Fruit fly (Drosophila melanogaster) whole organism, embryonic: ENCODE results near the gene CG32425.
A peak's percentile ranks its signal among the peaks of the same experiment; 100 is the strongest.

ENCODE experiments used
- Atf3 ChIP-seq: fragments of 200-800 bp; sonication (Bioruptor generic); optimal IDR thresholded peaks from 3 replicates; lab custom pipeline; 2016; ENCODE audit warnings: missing biosample characterization, missing genetic modification characterization
- CG10366 ChIP-seq: fragments of 200-800 bp; sonication (Bioruptor generic); IDR thresholded peaks from 2 replicates; pipeline ENCODE4 v1.3.6; 2022; ENCODE audit warnings: missing biosample characterization, missing genetic modification characterization
- CG11247 ChIP-seq: fragments of 200-800 bp; sonication (Bioruptor generic); IDR thresholded peaks from 2 replicates; pipeline ENCODE4 v1.3.6; 2022; ENCODE audit warnings: missing biosample characterization, missing genetic modification characterization
- CG12942 ChIP-seq: fragments of 200-800 bp; sonication (Bioruptor generic); optimal IDR thresholded peaks from 3 replicates; lab custom pipeline; 2016; ENCODE audit warnings: missing biosample characterization, missing genetic modification characterization
- CG14860 ChIP-seq: fragments of 200-800 bp; sonication (Bioruptor generic); IDR thresholded peaks from 3 replicates; pipeline ENCODE4 v1.3.6; 2022; ENCODE audit warnings: missing biosample characterization, missing genetic modification characterization; ENCODE audit not compliant: partially characterized antibody
- CG15011 ChIP-seq: fragments of 200-800 bp; sonication (Bioruptor generic); optimal IDR thresholded peaks from 3 replicates; lab custom pipeline; 2018; ENCODE audit warnings: missing biosample characterization, mild to moderate bottlenecking, missing genetic modification characterization
- CG1602 ChIP-seq: fragments of 200-800 bp; sonication (Bioruptor generic); optimal IDR thresholded peaks from 3 replicates; lab custom pipeline; 2016; ENCODE audit warnings: missing biosample characterization, missing genetic modification characterization
- CG17829 ChIP-seq: fragments of 200-800 bp; optimal IDR thresholded peaks from 2 replicates; lab custom pipeline; 2019; ENCODE audit warnings: missing biosample characterization, mild to moderate bottlenecking, missing genetic modification characterization, moderate library complexity
- CG18011 ChIP-seq: fragments of 200-800 bp; sonication (Bioruptor generic); optimal IDR thresholded peaks from 2 replicates; lab custom pipeline; 2017; ENCODE audit warnings: missing biosample characterization, missing genetic modification characterization, mild to moderate bottlenecking, moderate library complexity, missing genotype
- CG1832 ChIP-seq: fragments of 200-800 bp; sonication (Bioruptor generic); optimal IDR thresholded peaks from 2 replicates; lab custom pipeline; 2017; ENCODE audit warnings: missing biosample characterization, mild to moderate bottlenecking, missing genetic modification characterization, inconsistent platforms
- CG3065 ChIP-seq: fragments of 200-800 bp; sonication (Bioruptor generic); optimal IDR thresholded peaks from 2 replicates; lab custom pipeline; 2016; ENCODE audit warnings: missing biosample characterization, missing genetic modification characterization
- CG3726 ChIP-seq: fragments of 200-800 bp; sonication (Bioruptor generic); IDR thresholded peaks from 3 replicates; pipeline ENCODE4, ENCODE4 v1.3.6; 2022; ENCODE audit warnings: missing biosample characterization, missing genetic modification characterization
- CG43689 ChIP-seq: fragments of 200-800 bp; sonication (Bioruptor generic); IDR thresholded peaks from 2 replicates; pipeline ENCODE4 v1.3.6; 2022; ENCODE audit warnings: missing biosample characterization, missing genetic modification characterization
- CG6854 ChIP-seq: fragments of 200-800 bp; sonication (Bioruptor generic); optimal IDR thresholded peaks from 3 replicates; lab custom pipeline; 2017; ENCODE audit warnings: missing biosample characterization, mild to moderate bottlenecking, missing genetic modification characterization
- CG7271 ChIP-seq: fragments of 200-800 bp; sonication (Bioruptor generic); optimal IDR thresholded peaks from 2 replicates; lab custom pipeline; 2018; ENCODE audit warnings: missing biosample characterization, mild to moderate bottlenecking, missing genetic modification characterization, moderate library complexity
- CG7839 ChIP-seq: fragments of 200-800 bp; sonication (Bioruptor generic); optimal IDR thresholded peaks from 3 replicates; lab custom pipeline; 2018; ENCODE audit warnings: missing biosample characterization, mild to moderate bottlenecking, missing genetic modification characterization, moderate library complexity
- CG9609 ChIP-seq: fragments of 200-800 bp; sonication (Bioruptor generic); optimal IDR thresholded peaks from 3 replicates; lab custom pipeline; 2016; ENCODE audit warnings: missing biosample characterization, missing genetic modification characterization
- Dp ChIP-seq: fragments of 200-800 bp; sonication (Bioruptor generic); optimal IDR thresholded peaks from 2 replicates; lab custom pipeline; 2018; ENCODE audit warnings: missing biosample characterization, mild to moderate bottlenecking, missing genetic modification characterization, moderate library complexity
- Drgx ChIP-seq: fragments of 200-800 bp; sonication (Bioruptor generic); IDR thresholded peaks from 2 replicates; pipeline ENCODE4 v1.3.6; 2022; ENCODE audit warnings: missing biosample characterization, missing genetic modification characterization
- GATAe ChIP-seq: fragments of 200-800 bp; sonication (Bioruptor generic); conservative IDR thresholded peaks from 2 replicates; pipeline ENCODE4 v1.3.6; 2022; ENCODE audit warnings: missing biosample characterization, missing genetic modification characterization
- H15 ChIP-seq: fragments of 200-800 bp; sonication (Bioruptor generic); IDR thresholded peaks from 3 replicates; pipeline ENCODE4 v1.3.6; 2022; ENCODE audit warnings: missing biosample characterization, missing genetic modification characterization
- HLH3B ChIP-seq: fragments of 200-800 bp; sonication (Bioruptor generic); IDR thresholded peaks from 2 replicates; pipeline ENCODE4 v1.3.6; 2022; ENCODE audit warnings: missing biosample characterization, missing genetic modification characterization
- Hmx ChIP-seq: fragments of 200-800 bp; sonication (Bioruptor generic); optimal IDR thresholded peaks from 2 replicates; lab custom pipeline; 2016; ENCODE audit warnings: missing biosample characterization, missing genetic modification characterization
- Myb ChIP-seq: fragments of 200-800 bp; sonication (Bioruptor generic); optimal IDR thresholded peaks from 2 replicates; lab custom pipeline; 2016; ENCODE audit warnings: missing biosample characterization, missing genetic modification characterization
- NfI ChIP-seq: fragments of 200-800 bp; sonication (Bioruptor generic); optimal IDR thresholded peaks from 3 replicates; lab custom pipeline; 2018; ENCODE audit warnings: missing biosample characterization, mild to moderate bottlenecking, missing genetic modification characterization, moderate library complexity
- Spps ChIP-seq: fragments of 200-800 bp; sonication (Bioruptor generic); optimal IDR thresholded peaks from 2 replicates; lab custom pipeline; 2018; ENCODE audit warnings: missing biosample characterization, mild to moderate bottlenecking, missing genetic modification characterization
- Ssrp ChIP-seq: fragments of 200-800 bp; sonication (Bioruptor generic); optimal IDR thresholded peaks from 2 replicates; lab custom pipeline; 2018; ENCODE audit warnings: missing biosample characterization, mild to moderate bottlenecking, missing genetic modification characterization, moderate library complexity
- Tbp ChIP-seq: fragments of >200 bp; optimal IDR thresholded peaks from 2 replicates; lab custom pipeline; 2018; ENCODE audit warnings: missing biosample characterization, missing genetic modification characterization
- Trl ChIP-seq, 3 experiments: fragments of >200 bp in 2 of 3; fragments of 200-800 bp in 1 of 3; sonication (Bioruptor generic) in 1 of 3; optimal IDR thresholded peaks; 2 replicates in 1 of 3; 3 replicates in 2 of 3; lab custom pipeline; 2016 to 2017; ENCODE audit warnings: missing biosample characterization in 1 of 3, missing genetic modification characterization in 1 of 3
- Usf ChIP-seq: fragments of 200-800 bp; sonication (Bioruptor generic); optimal IDR thresholded peaks from 2 replicates; lab custom pipeline; 2017; ENCODE audit warnings: missing genotype, missing biosample characterization, missing genetic modification characterization
- Xrp1 ChIP-seq: fragments of 200-800 bp; sonication (Bioruptor generic); IDR thresholded peaks from 2 replicates; pipeline ENCODE4 v1.3.6; 2022; ENCODE audit warnings: missing biosample characterization, missing genetic modification characterization
- ara ChIP-seq: fragments of 200-800 bp; sonication (Bioruptor generic); IDR thresholded peaks from 2 replicates; pipeline ENCODE4 v1.3.6; 2022; ENCODE audit warnings: missing biosample characterization, missing genetic modification characterization
- ash1 ChIP-seq: fragments of 200-800 bp; sonication (Bioruptor generic); optimal IDR thresholded peaks from 2 replicates; lab custom pipeline; 2018; ENCODE audit warnings: missing biosample characterization, mild to moderate bottlenecking, missing genetic modification characterization
- cas ChIP-seq: fragments of 200-800 bp; sonication (Bioruptor generic); IDR thresholded peaks from 2 replicates; pipeline ENCODE4 v1.3.6; 2022; ENCODE audit warnings: missing biosample characterization, missing genetic modification characterization
- chif ChIP-seq, 2 experiments: fragments of 200-800 bp; sonication (Bioruptor generic); optimal IDR thresholded peaks; 3 replicates each; lab custom pipeline; 2016; ENCODE audit warnings: missing biosample characterization in 2 of 2, missing genetic modification characterization in 2 of 2
- crc ChIP-seq: fragments of 200-800 bp; sonication (Bioruptor generic); optimal IDR thresholded peaks from 2 replicates; lab custom pipeline; 2016; ENCODE audit warnings: missing biosample characterization, missing genetic modification characterization
- danr ChIP-seq: fragments of 200-800 bp; sonication (Bioruptor generic); IDR thresholded peaks from 2 replicates; pipeline ENCODE4 v1.3.6; 2022; ENCODE audit warnings: missing biosample characterization, missing genetic modification characterization
- dpn ChIP-seq, 2 experiments: fragments of 200-800 bp; sonication (Bioruptor generic); optimal IDR thresholded peaks; 3 replicates each; lab custom pipeline; 2016; ENCODE audit warnings: missing biosample characterization in 2 of 2, missing genetic modification characterization in 2 of 2
- esg ChIP-seq: fragments of 200-800 bp; sonication (Bioruptor generic); conservative IDR thresholded peaks from 2 replicates; pipeline ENCODE4 v1.3.6; 2022; ENCODE audit warnings: missing biosample characterization, missing genetic modification characterization
- ftz-f1 ChIP-seq: fragments of 200-800 bp; sonication (Bioruptor generic); optimal IDR thresholded peaks from 2 replicates; lab custom pipeline; 2016; ENCODE audit warnings: missing biosample characterization, missing genetic modification characterization
- fu2 ChIP-seq: fragments of 200-800 bp; sonication (Bioruptor generic); optimal IDR thresholded peaks from 2 replicates; lab custom pipeline; 2016; ENCODE audit warnings: missing biosample characterization, missing genetic modification characterization
- gcm ChIP-seq: fragments of 200-800 bp; sonication (Bioruptor generic); optimal IDR thresholded peaks from 2 replicates; lab custom pipeline; 2019; ENCODE audit warnings: missing biosample characterization, mild to moderate bottlenecking, missing genetic modification characterization, moderate library complexity
- kay ChIP-seq: fragments of 200-800 bp; sonication (Bioruptor generic); optimal IDR thresholded peaks from 2 replicates; lab custom pipeline; 2016; ENCODE audit warnings: missing biosample characterization, missing genetic modification characterization
- mam ChIP-seq: fragments of 200-800 bp; sonication (Bioruptor generic); optimal IDR thresholded peaks from 3 replicates; lab custom pipeline; 2016; ENCODE audit warnings: missing biosample characterization, missing genetic modification characterization
- nau ChIP-seq: fragments of 200-800 bp; sonication (Bioruptor generic); optimal IDR thresholded peaks from 3 replicates; lab custom pipeline; 2017; ENCODE audit warnings: missing biosample characterization, mild to moderate bottlenecking, missing genetic modification characterization, missing genetic modification reagents
- pan ChIP-seq, 4 experiments: fragments of >200 bp in 3 of 4; fragments of 200-800 bp in 1 of 4; sonication (Bioruptor generic) in 1 of 4; optimal IDR thresholded peaks in 3 of 4; IDR thresholded peaks in 1 of 4; 2 replicates each; pipeline versions ENCODE4 v1.3.6 to Lab custom; 2017 to 2022; ENCODE audit warnings: missing biosample characterization in 2 of 4, missing genetic modification characterization in 2 of 4, mixed read lengths in 1 of 4
- prd ChIP-seq, 3 experiments: fragments of >200 bp in 2 of 3; fragments of 200-800 bp in 1 of 3; sonication (Bioruptor generic) in 1 of 3; optimal IDR thresholded peaks in 2 of 3; IDR thresholded peaks in 1 of 3; 2 replicates in 2 of 3; 3 replicates in 1 of 3; pipeline versions ENCODE4 v1.3.6 to Lab custom; 2017 to 2022; ENCODE audit warnings: missing biosample characterization in 1 of 3, missing genetic modification characterization in 1 of 3
- slbo ChIP-seq: fragments of 200-800 bp; sonication (Bioruptor generic); IDR thresholded peaks from 2 replicates; pipeline ENCODE4 v1.3.6; 2022; ENCODE audit warnings: missing biosample characterization, missing genetic modification characterization
- unc-4 ChIP-seq: fragments of 200-800 bp; sonication (Bioruptor generic); IDR thresholded peaks from 2 replicates; pipeline ENCODE4 v1.3.6; 2022; ENCODE audit warnings: missing biosample characterization, missing genetic modification characterization; ENCODE audit not compliant: partially characterized antibody
- zen ChIP-seq: fragments of 200-800 bp; sonication (Bioruptor generic); optimal IDR thresholded peaks from 3 replicates; lab custom pipeline; 2018; ENCODE audit warnings: missing biosample characterization, mild to moderate bottlenecking, missing genetic modification characterization, moderate library complexity

Gene CG32425

DNA sequence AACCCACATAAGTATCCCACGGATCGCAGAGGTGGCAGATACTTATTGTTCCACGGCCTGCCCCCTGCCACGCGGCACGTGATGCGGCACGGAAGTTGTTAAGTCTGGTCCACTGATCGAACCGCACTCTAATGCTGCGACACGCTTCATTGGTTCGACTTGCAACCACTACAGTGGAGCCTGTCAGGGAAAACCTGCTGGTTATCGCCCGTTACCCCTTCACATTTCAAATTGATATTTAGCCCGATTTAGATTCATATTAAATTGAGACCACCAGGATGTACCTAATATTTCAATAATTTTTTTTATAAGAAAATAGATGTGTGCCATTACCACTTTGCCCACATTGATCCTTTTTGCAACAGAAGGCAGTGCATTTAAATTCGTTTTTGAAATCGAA is 49.8 kb upstream of the CG32425 start (continued):
- no peak for TF ChIP-seq Trl (optimal IDR thresholded peaks at IDR 0.05; lab: Kevin White, UChicago)
- TF ChIP-seq Trl (GFP tag; optimal IDR thresholded peaks at IDR 0.05; lab: Kevin White, UChicago), result no peak
- 0 out of 2 replicates have a peak, but pooled peaks have one; percentile 15 for TF ChIP-seq slbo
- TF ChIP-seq Dp (GFP tag; lab: Kevin White, UChicago), result no peak
- no peak for TF ChIP-seq GATAe
- no peak for TF ChIP-seq CG7271 (tag; lab: Kevin White, UChicago)
- no peak for TF ChIP-seq CG17829
- TF ChIP-seq Spps (tag; lab: Kevin White, UChicago), result peak; percentile 34
- peak; percentile 48 for TF ChIP-seq Xrp1 (GFP tag; lab: Robert Waterston, UW)
- TF ChIP-seq Tbp (GFP tag; lab: Kevin White, UChicago), result no peak
- TF ChIP-seq HLH3B (GFP tag; lab: Robert Waterston, UW), result no peak
- TF ChIP-seq CG6854, result no peak
- TF ChIP-seq CG10366, result no peak
- no peak for TF ChIP-seq CG1832 (GFP tag; lab: Kevin White, UChicago)
- peak; percentile 17 for TF ChIP-seq mam (GFP tag; lab: Kevin White, UChicago)
- no peak for TF ChIP-seq CG43689 (GFP tag; lab: Robert Waterston, UW)
- TF ChIP-seq CG14860 (GFP tag; lab: Robert Waterston, UW), result no peak
- TF ChIP-seq gcm, result no peak
- no peak for TF ChIP-seq unc-4 (GFP tag; lab: Robert Waterston, UW)
- TF ChIP-seq CG12942, result no peak
- TF ChIP-seq kay (GFP tag; lab: Kevin White, UChicago), result no peak
- TF ChIP-seq CG1602 (GFP tag; lab: Kevin White, UChicago), result no peak
- no peak for TF ChIP-seq prd (optimal IDR thresholded peaks at IDR 0.05; lab: Kevin White, UChicago)
- TF ChIP-seq prd (GFP tag; IDR thresholded peaks at IDR 0.05; lab: Robert Waterston, UW), result peak; percentile 34; the same call in 1 of the 3 replicates
- no peak for TF ChIP-seq ftz-f1 (GFP tag; lab: Kevin White, UChicago)
- TF ChIP-seq Ssrp (tag; lab: Kevin White, UChicago), result no peak
- TF ChIP-seq NfI, result no peak
- TF ChIP-seq CG11247, result no peak
- TF ChIP-seq fu2, result no peak
- TF ChIP-seq CG3726 (GFP tag; lab: Robert Waterston, UW), result 0 out of 3 replicates have a peak, but pooled peaks have one; percentile 36
- no peak for TF ChIP-seq zen (tag; lab: Kevin White, UChicago)
- TF ChIP-seq danr (GFP tag; lab: Robert Waterston, UW), result no peak
- TF ChIP-seq Myb (GFP tag; lab: Kevin White, UChicago), result no peak
- no peak for TF ChIP-seq H15
- no peak for TF ChIP-seq nau (GFP tag; lab: Kevin White, UChicago)
- 0 out of 2 replicates have a peak, but pooled peaks have one; percentile 8 for TF ChIP-seq esg (GFP tag; lab: Robert Waterston, UW)
- no peak for TF ChIP-seq Atf3 (GFP tag; lab: Kevin White, UChicago)
- TF ChIP-seq crc (GFP tag; lab: Kevin White, UChicago), result no peak
- no peak for TF ChIP-seq Usf (GFP tag; lab: Kevin White, UChicago)
- TF ChIP-seq chif (GFP tag; optimal IDR thresholded peaks at IDR 0.05; lab: Kevin White, UChicago), result peak in 1 of 2 experiments; percentile 64
- no peak for TF ChIP-seq cas
- TF ChIP-seq CG9609 (GFP tag; lab: Kevin White, UChicago), result no peak
- peak in 1 of 2 experiments; percentile 22 for TF ChIP-seq dpn (GFP tag; optimal IDR thresholded peaks at IDR 0.05; lab: Kevin White, UChicago)
- peak; percentile 48; the same call in 1 of the 2 replicates for TF ChIP-seq Drgx (GFP tag; lab: Robert Waterston, UW)
- no peak for TF ChIP-seq CG15011 (GFP tag; lab: Kevin White, UChicago)
- no peak for TF ChIP-seq ash1 (GFP tag; lab: Kevin White, UChicago)
- TF ChIP-seq CG18011 (GFP tag; lab: Kevin White, UChicago), result no peak
- no peak for TF ChIP-seq pan (optimal IDR thresholded peaks at IDR 0.05; lab: Kevin White, UChicago)
- no peak for TF ChIP-seq pan (GFP tag; optimal IDR thresholded peaks at IDR 0.05 in 1 of 2, IDR thresholded peaks at IDR 0.05 in 1 of 2)
- no peak for TF ChIP-seq CG3065 (GFP tag; lab: Kevin White, UChicago)
- TF ChIP-seq Hmx (GFP tag; lab: Kevin White, UChicago), result no peak
- TF ChIP-seq CG7839, result peak; percentile 32
- TF ChIP-seq ara (GFP tag; lab: Robert Waterston, UW), result 0 out of 2 replicates have a peak, but pooled peaks have one; percentile 23
